Worm (Caenorhabditis elegans) whole organism, L2 larva: Measurements from ENCODE around the gene srh-24.

Source experiments
- C34F6.9 ChIP-seq: fragments of 150-350 bp; optimal IDR thresholded peaks from 2 replicates; lab custom pipeline; 2014; ENCODE audit warnings: missing biosample characterization, missing genetic modification characterization
- F13H6.1 ChIP-seq: sonication (generic microtip); optimal IDR thresholded peaks from 2 replicates; lab custom pipeline; 2016; ENCODE audit warnings: missing genetic modification characterization, missing compliant biosample characterization
- R02D3.7 ChIP-seq: fragments of 150-350 bp; optimal IDR thresholded peaks from 2 replicates; lab custom pipeline; 2014; ENCODE audit warnings: missing biosample characterization, missing genetic modification characterization
- Y55F3AM.14 ChIP-seq: fragments of 200-800 bp; sonication (Bioruptor generic); optimal IDR thresholded peaks from 2 replicates; lab custom pipeline; 2018; ENCODE audit warnings: mild to moderate bottlenecking, missing genetic modification characterization, missing compliant biosample characterization
- ZK546.5 ChIP-seq: sonication (generic microtip); optimal IDR thresholded peaks from 2 replicates; lab custom pipeline; 2017; ENCODE audit warnings: missing biosample characterization, missing genetic modification characterization
- ama-1 ChIP-seq: fragments of 150-350 bp; optimal IDR thresholded peaks from 2 replicates; lab custom pipeline; 2018; ENCODE audit warnings: inconsistent platforms
- blmp-1 ChIP-seq: sonication (generic microtip); optimal IDR thresholded peaks from 2 replicates; lab custom pipeline; 2017; ENCODE audit warnings: missing genetic modification characterization, mild to moderate bottlenecking, missing compliant biosample characterization, antibody characterized with exemption, moderate library complexity; ENCODE audit not compliant: insufficient read depth
- ceh-16 ChIP-seq: fragments of 150-350 bp; optimal IDR thresholded peaks from 2 replicates; lab custom pipeline; 2014; ENCODE audit warnings: missing biosample characterization, missing genetic modification characterization
- crh-2 ChIP-seq: sonication (generic microtip); optimal IDR thresholded peaks from 2 replicates; lab custom pipeline; 2017; ENCODE audit warnings: missing biosample characterization, missing genetic modification characterization
- egl-27 ChIP-seq: sonication (generic microtip); optimal IDR thresholded peaks from 3 replicates; lab custom pipeline; 2017; ENCODE audit warnings: missing biosample characterization, missing genetic modification reagents, missing genetic modification characterization
- elt-1 ChIP-seq: fragments of 150-350 bp; optimal IDR thresholded peaks from 2 replicates; lab custom pipeline; 2014; ENCODE audit warnings: missing biosample characterization, missing genetic modification characterization
- elt-3 ChIP-seq: sonication (generic microtip); optimal IDR thresholded peaks from 2 replicates; lab custom pipeline; 2017; ENCODE audit warnings: missing biosample characterization, missing genetic modification characterization
- fos-1 ChIP-seq: fragments of 150-350 bp; optimal IDR thresholded peaks from 2 replicates; lab custom pipeline; 2014; ENCODE audit warnings: missing biosample characterization, missing genetic modification characterization
- lin-11 ChIP-seq: fragments of 150-350 bp; sonication (generic microtip); optimal IDR thresholded peaks from 2 replicates; lab custom pipeline; 2014; ENCODE audit warnings: missing biosample characterization, missing genetic modification characterization, inconsistent platforms, mixed read lengths
- lin-13 ChIP-seq: fragments of 150-350 bp; optimal IDR thresholded peaks from 2 replicates; lab custom pipeline; 2014; ENCODE audit warnings: missing biosample characterization, missing genetic modification reagents, missing genetic modification characterization
- lin-39 ChIP-seq: fragments of 150-350 bp; optimal IDR thresholded peaks from 2 replicates; lab custom pipeline; 2014; ENCODE audit warnings: missing biosample characterization, missing genetic modification reagents, missing genetic modification characterization
- mab-5 ChIP-seq: fragments of 150-350 bp; optimal IDR thresholded peaks from 2 replicates; lab custom pipeline; 2014; ENCODE audit warnings: missing biosample characterization, missing genetic modification characterization
- mdl-1 ChIP-seq, 2 experiments: fragments of 150-350 bp in 1 of 2; sonication (generic microtip) in 1 of 2; optimal IDR thresholded peaks; 2 replicates each; lab custom pipeline; 2017; ENCODE audit warnings: missing biosample characterization in 2 of 2, missing genetic modification characterization in 2 of 2
- nhr-11 ChIP-seq: fragments of 150-350 bp; optimal IDR thresholded peaks from 2 replicates; lab custom pipeline; 2014; ENCODE audit warnings: missing biosample characterization, missing genetic modification characterization
- nhr-12 ChIP-seq: fragments of 150-350 bp; optimal IDR thresholded peaks from 2 replicates; lab custom pipeline; 2014; ENCODE audit warnings: missing biosample characterization, missing genetic modification characterization
- nhr-129 ChIP-seq: fragments of 150-350 bp; optimal IDR thresholded peaks from 2 replicates; lab custom pipeline; 2014; ENCODE audit warnings: missing biosample characterization, missing genetic modification characterization
- nhr-21 ChIP-seq: fragments of 150-350 bp; optimal IDR thresholded peaks from 2 replicates; lab custom pipeline; 2014; ENCODE audit warnings: missing biosample characterization, missing genetic modification characterization
- nhr-23 ChIP-seq: fragments of 150-350 bp; optimal IDR thresholded peaks from 2 replicates; lab custom pipeline; 2014; ENCODE audit warnings: missing biosample characterization, missing genetic modification reagents, missing genetic modification characterization
- nhr-237 ChIP-seq: fragments of 150-350 bp; optimal IDR thresholded peaks from 2 replicates; lab custom pipeline; 2014; ENCODE audit warnings: missing biosample characterization, missing genetic modification characterization
- nhr-6 ChIP-seq: fragments of 150-350 bp; optimal IDR thresholded peaks from 2 replicates; lab custom pipeline; 2014; ENCODE audit warnings: missing biosample characterization, missing genetic modification characterization
- peb-1 ChIP-seq: fragments of 150-350 bp; optimal IDR thresholded peaks from 2 replicates; lab custom pipeline; 2014; ENCODE audit warnings: missing biosample characterization, missing genetic modification characterization
- sem-4 ChIP-seq: fragments of 150-350 bp; optimal IDR thresholded peaks from 2 replicates; lab custom pipeline; 2014; ENCODE audit warnings: missing biosample characterization, missing genetic modification reagents, missing genetic modification characterization
- sma-3 ChIP-seq: sonication (generic microtip); optimal IDR thresholded peaks from 2 replicates; lab custom pipeline; 2016; ENCODE audit warnings: missing genetic modification reagents, missing genetic modification characterization, missing compliant biosample characterization
- sma-9 ChIP-seq, 2 experiments: fragments of 150-350 bp in 1 of 2; sonication (generic microtip) in 1 of 2; optimal IDR thresholded peaks; 2 replicates each; lab custom pipeline; 2014 to 2016; ENCODE audit warnings: missing genetic modification characterization in 2 of 2, mild to moderate bottlenecking in 1 of 2, missing biosample characterization in 1 of 2, missing compliant biosample characterization in 1 of 2, missing genetic modification reagents in 1 of 2, moderate library complexity in 1 of 2
- snpc-4 ChIP-seq: fragments of 150-350 bp; optimal IDR thresholded peaks from 2 replicates; lab custom pipeline; 2014; ENCODE audit warnings: missing biosample characterization, missing genetic modification characterization
- unc-39 ChIP-seq: fragments of 150-350 bp; optimal IDR thresholded peaks from 2 replicates; lab custom pipeline; 2014; ENCODE audit warnings: missing biosample characterization, missing genetic modification characterization
- unc-55 ChIP-seq: fragments of 150-350 bp; sonication (generic microtip); optimal IDR thresholded peaks from 3 replicates; lab custom pipeline; 2014; ENCODE audit warnings: missing biosample characterization, missing genetic modification reagents, missing genetic modification characterization
- unc-62 ChIP-seq: fragments of 150-350 bp; optimal IDR thresholded peaks from 2 replicates; lab custom pipeline; 2014; ENCODE audit warnings: missing biosample characterization, missing genetic modification reagents, missing genetic modification characterization
- ztf-1 ChIP-seq: fragments of 200-800 bp; sonication (Bioruptor generic); conservative IDR thresholded peaks from 2 replicates; pipeline ENCODE4 v1.3.6; 2022; ENCODE audit warnings: missing genetic modification characterization, missing compliant biosample characterization
- ztf-11 ChIP-seq: sonication (generic microtip); optimal IDR thresholded peaks from 2 replicates; lab custom pipeline; 2017; ENCODE audit warnings: missing biosample characterization, missing genetic modification characterization
- ztf-4 ChIP-seq: fragments of 150-350 bp; optimal IDR thresholded peaks from 2 replicates; lab custom pipeline; 2014; ENCODE audit warnings: missing biosample characterization, missing genetic modification characterization

Gene srh-24

DNA sequence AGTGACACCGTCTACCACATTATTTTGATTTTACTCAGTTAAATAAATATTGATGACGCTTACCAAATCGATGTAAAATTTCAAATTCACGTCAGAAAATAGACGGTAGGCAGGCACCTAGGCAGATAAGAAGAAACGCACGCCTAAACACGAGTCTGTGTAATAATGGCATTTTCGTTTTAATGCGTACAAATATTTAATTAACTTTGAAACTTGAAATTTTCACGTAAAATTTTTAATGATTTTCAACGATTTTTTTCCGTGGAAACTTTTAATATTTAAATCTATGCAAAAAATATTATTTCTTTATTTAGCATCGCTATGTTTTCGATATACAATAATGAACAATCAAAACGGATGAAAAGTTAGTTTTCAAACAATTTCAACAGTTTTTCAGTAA is 29.6 kb downstream of the srh-24 start, which contains the start of gene C06B3.16:
C06B3.16 (plus strand) TSS at position 301 of the 400 bp plus-strand sequence.
- TF ChIP-seq unc-55 (GFP tag; lab: Kevin White, UChicago), result no peak
- TF ChIP-seq ztf-4 (tag; lab: Kevin White, UChicago), result no peak
- no peak for TF ChIP-seq ztf-1 (GFP tag; lab: Robert Waterston, UW)
- no peak for TF ChIP-seq nhr-6
- TF ChIP-seq sem-4, result no peak
- no peak for TF ChIP-seq C34F6.9 (tag; lab: Kevin White, UChicago)
- TF ChIP-seq peb-1 (tag; lab: Kevin White, UChicago), result no peak
- TF ChIP-seq sma-3 (GFP tag; lab: Kevin White, UChicago), result no peak
- TF ChIP-seq nhr-12, result no peak
- no peak for TF ChIP-seq egl-27 (tag; lab: Kevin White, UChicago)
- TF ChIP-seq Y55F3AM.14 (GFP tag; lab: Kevin White, UChicago), result no peak
- TF ChIP-seq nhr-129 (tag; lab: Kevin White, UChicago), result no peak
- no peak for TF ChIP-seq sma-9 (GFP tag; optimal IDR thresholded peaks at IDR 0.05; lab: Kevin White, UChicago)
- TF ChIP-seq sma-9 (tag; optimal IDR thresholded peaks at IDR 0.05; lab: Kevin White, UChicago), result no peak
- no peak for TF ChIP-seq fos-1 (tag; lab: Kevin White, UChicago)
- TF ChIP-seq snpc-4 (tag; lab: Kevin White, UChicago), result no peak
- TF ChIP-seq elt-1 (tag; lab: Kevin White, UChicago), result no peak
- no peak for TF ChIP-seq lin-11 (tag; lab: Kevin White, UChicago)
- no peak for TF ChIP-seq mab-5 (tag; lab: Kevin White, UChicago)
- TF ChIP-seq mdl-1 (tag; optimal IDR thresholded peaks at IDR 0.05; lab: Kevin White, UChicago), result no peak
- no peak for TF ChIP-seq lin-13 (GFP tag; lab: Kevin White, UChicago)
- TF ChIP-seq, all 48 proteins: peak for 0

- no peak for TF ChIP-seq unc-62
- TF ChIP-seq fos-1 (tag; lab: Kevin White, UChicago), result no peak
- no peak for TF ChIP-seq elt-1 (tag; lab: Kevin White, UChicago)
- no peak for TF ChIP-seq ama-1
- no peak for TF ChIP-seq nhr-11 (tag; lab: Kevin White, UChicago)
- TF ChIP-seq elt-3, result no peak
- no peak for TF ChIP-seq nhr-23 (tag; lab: Kevin White, UChicago)
- TF ChIP-seq mab-5 (tag; lab: Kevin White, UChicago), result no peak
- TF ChIP-seq sma-3 (GFP tag; lab: Kevin White, UChicago), result no peak
- no peak for TF ChIP-seq lin-39 (tag; lab: Kevin White, UChicago)
- no peak for TF ChIP-seq lin-11 (tag; lab: Kevin White, UChicago)
- no peak for TF ChIP-seq peb-1 (tag; lab: Kevin White, UChicago)
- no peak for TF ChIP-seq crh-2 (tag; lab: Kevin White, UChicago)
- TF ChIP-seq nhr-237 (tag; lab: Kevin White, UChicago), result no peak
- no peak for TF ChIP-seq sem-4
- no peak for TF ChIP-seq egl-27 (tag; lab: Kevin White, UChicago)
- no peak for TF ChIP-seq ceh-16
- no peak for TF ChIP-seq F13H6.1 (tag; lab: Kevin White, UChicago)
- no peak for TF ChIP-seq sma-9 (GFP tag; optimal IDR thresholded peaks at IDR 0.05; lab: Kevin White, UChicago)
- TF ChIP-seq sma-9 (tag; optimal IDR thresholded peaks at IDR 0.05; lab: Kevin White, UChicago), result no peak
- no peak for TF ChIP-seq nhr-21
These were observed 31.3 kb downstream of the srh-24 start, which contains the start of gene srxa-13 for ce11 chrV:13929503-13929902. Gene srxa-13 (plus strand): TSS chrV:13929803.

DNA sequence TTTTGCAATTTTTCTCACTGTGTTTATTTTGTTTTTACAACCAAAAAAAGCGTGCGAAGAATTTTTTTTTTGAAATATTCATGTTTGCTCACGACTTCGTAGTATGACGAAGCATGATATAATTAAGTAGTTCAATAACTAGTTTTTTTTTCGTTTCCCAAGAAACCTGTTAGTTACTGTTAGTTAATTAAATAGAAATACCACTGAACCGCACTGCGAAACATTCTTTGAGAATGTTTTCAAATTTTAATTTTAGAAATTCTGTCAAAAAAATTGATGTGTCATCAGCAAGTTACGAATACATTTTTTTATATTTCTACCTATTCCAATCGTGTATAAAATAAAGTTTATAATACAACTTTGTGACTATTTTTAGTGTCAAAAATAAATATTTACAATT is 34.4 kb downstream of the srh-24 start, which contains the start of gene srxa-12:
srxa-12 (plus strand) TSS at position 301 of the 400 bp plus-strand sequence.
- TF ChIP-seq mdl-1 (tag; optimal IDR thresholded peaks at IDR 0.05; lab: Kevin White, UChicago), result no peak
- no peak for TF ChIP-seq crh-2 (tag; lab: Kevin White, UChicago)
- TF ChIP-seq elt-3, result no peak
- no peak for TF ChIP-seq ZK546.5 (tag; lab: Kevin White, UChicago)
- no peak for TF ChIP-seq ztf-1 (GFP tag; lab: Robert Waterston, UW)
- no peak for TF ChIP-seq ztf-11 (tag; lab: Kevin White, UChicago)

ce11 chrV:13923851-13924250 is 37.0 kb downstream of the srh-24 start, which contains the start of gene srxa-11:
Gene srxa-11 (plus strand): TSS chrV:13924151.
- TF ChIP-seq ztf-11 (tag; lab: Kevin White, UChicago) (no peak), unc-39 (tag; lab: Kevin White, UChicago) (no peak), R02D3.7 (tag; lab: Kevin White, UChicago) (no peak), fos-1 (tag; lab: Kevin White, UChicago) (no peak), unc-62 (no peak), lin-11 (tag; lab: Kevin White, UChicago) (no peak), nhr-129 (tag; lab: Kevin White, UChicago) (no peak), ztf-4 (tag; lab: Kevin White, UChicago) (no peak), blmp-1 (tag; lab: Kevin White, UChicago) (no peak), unc-55 (GFP tag; lab: Kevin White, UChicago) (no peak), ZK546.5 (tag; lab: Kevin White, UChicago) (no peak), Y55F3AM.14 (GFP tag; lab: Kevin White, UChicago) (no peak), peb-1 (tag; lab: Kevin White, UChicago) (no peak)
